Worm (Caenorhabditis elegans): Measurements from ENCODE around the gene clec-125.
A peak's percentile ranks its signal among the peaks of the same experiment; 100 is the strongest.
"Not testable (repeated sequence)": the region's sequence is repeated elsewhere in the genome, so short reads cannot be mapped to it uniquely, and the experiment has no call there.

clec-125 gene

ce11 chrII:3481584-3481983 lies 34.2 kb upstream of the clec-125 start, which contains the start of gene Y49F6B.8:
Gene Y49F6B.8 (minus strand): TSS chrII:3481684.
- TF ChIP-seq F13C5.2 (tag; optimal IDR thresholded peaks at IDR 0.05) (no peak), pes-1 (GFP tag; IDR thresholded peaks at IDR 0.05) (no peak), ceh-36 (tag; optimal IDR thresholded peaks at IDR 0.05) (no peak), hmbx-1 (tag; optimal IDR thresholded peaks at IDR 0.05) (no peak), tbx-11 (GFP tag; IDR thresholded peaks at IDR 0.05) (no peak), B0310.2 (tag; optimal IDR thresholded peaks at IDR 0.05) (no peak), tbx-37 (GFP tag; conservative IDR thresholded peaks at IDR 0.05) (no peak), aly-1 (tag; optimal IDR thresholded peaks at IDR 0.05) (no peak), scrt-1 (GFP tag; IDR thresholded peaks at IDR 0.05) (no peak), hnd-1 (tag; optimal IDR thresholded peaks at IDR 0.05) (no peak), hmg-4 (GFP tag; optimal IDR thresholded peaks at IDR 0.05) (no peak)

DNA sequence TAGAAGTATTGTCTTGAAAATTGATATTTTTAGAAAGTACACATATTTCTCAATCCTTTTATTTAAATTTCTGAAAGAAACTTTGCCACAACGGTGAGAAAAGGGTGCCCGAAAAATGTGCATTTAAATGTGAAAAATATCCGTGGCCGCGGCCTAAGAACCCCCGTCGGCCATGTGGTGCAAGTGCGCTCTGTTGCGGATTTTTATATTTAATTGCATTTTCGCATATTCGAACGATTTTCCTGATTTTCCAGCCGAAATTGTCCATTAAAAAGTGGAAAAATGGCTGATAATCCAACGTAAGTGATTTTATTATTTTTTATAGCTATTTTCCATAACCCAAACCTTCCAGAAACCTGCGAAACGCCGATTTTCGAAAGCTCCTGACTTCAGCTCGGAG lies 33.6 kb upstream of the clec-125 start, which contains the start of gene smu-2:
TSS of gene smu-2 (plus strand) at position 178 of the 400 bp plus-strand sequence.
- TF ChIP-seq tbx-37 (GFP tag; conservative IDR thresholded peaks at IDR 0.05) (peak; percentile 68), ama-1 (optimal IDR thresholded peaks at IDR 0.05) (no peak), scrt-1 (GFP tag; IDR thresholded peaks at IDR 0.05) (no peak), flt-1 (GFP tag; IDR thresholded peaks at IDR 0.05) (0 out of 2 replicates have a peak, but pooled peaks have one; percentile 17), B0310.2 (tag; optimal IDR thresholded peaks at IDR 0.05) (no peak), ceh-13 (GFP tag; optimal IDR thresholded peaks at IDR 0.05) (no peak), F13C5.2 (tag; optimal IDR thresholded peaks at IDR 0.05) (no peak), tbx-11 (GFP tag; IDR thresholded peaks at IDR 0.05) (no peak), tra-4 (tag; optimal IDR thresholded peaks at IDR 0.05) (no peak), ceh-36 (tag; optimal IDR thresholded peaks at IDR 0.05) (no peak), hmbx-1 (tag; optimal IDR thresholded peaks at IDR 0.05) (no peak), hnd-1 (tag; optimal IDR thresholded peaks at IDR 0.05) (no peak), pes-1 (GFP tag; IDR thresholded peaks at IDR 0.05) (peak; percentile 61; the same call in 1 of the 2 replicates), sea-1 (GFP tag; conservative IDR thresholded peaks at IDR 0.05) (0 out of 2 replicates have a peak, but pooled peaks have one; percentile 6), aly-1 (tag; optimal IDR thresholded peaks at IDR 0.05) (no peak), ets-7 (tag; optimal IDR thresholded peaks at IDR 0.05) (no peak), hmg-4 (GFP tag; optimal IDR thresholded peaks at IDR 0.05) (no peak)

ce11 chrII:3490797-3491196 lies 25.0 kb upstream of the clec-125 start, which contains the start of gene fbxb-112:
Gene fbxb-112 (plus strand): TSS chrII:3491097.
- not testable (repeated sequence) for TF ChIP-seq hnd-1 (tag; optimal IDR thresholded peaks at IDR 0.05); pes-1 (GFP tag; IDR thresholded peaks at IDR 0.05); ets-7 (tag; optimal IDR thresholded peaks at IDR 0.05)

- TF ChIP-seq F13C5.2 (tag; optimal IDR thresholded peaks at IDR 0.05): no peak
- TF ChIP-seq sea-1 (GFP tag; conservative IDR thresholded peaks at IDR 0.05): no peak
- no peak for TF ChIP-seq B0310.2 (tag; optimal IDR thresholded peaks at IDR 0.05)
- TF ChIP-seq tbx-37 (GFP tag; conservative IDR thresholded peaks at IDR 0.05): no peak
These were observed 16.4 kb upstream of the clec-125 start, which contains the start of gene Y49F6B.9 for ce11 chrII:3499386-3499785. Gene Y49F6B.9 (minus strand): TSS chrII:3499387.

ce11 chrII:3500373-3500772 lies 15.4 kb upstream of the clec-125 start:
- no peak for TF ChIP-seq tbx-11 (GFP tag; IDR thresholded peaks at IDR 0.05)
- TF ChIP-seq sea-1 (GFP tag; conservative IDR thresholded peaks at IDR 0.05): no peak
- TF ChIP-seq B0310.2 (tag; optimal IDR thresholded peaks at IDR 0.05): no peak
- no peak for TF ChIP-seq pes-1 (GFP tag; IDR thresholded peaks at IDR 0.05)
- no peak for TF ChIP-seq flt-1 (GFP tag; IDR thresholded peaks at IDR 0.05)
- TF ChIP-seq tra-4 (tag; optimal IDR thresholded peaks at IDR 0.05): no peak
- no peak for TF ChIP-seq hmbx-1 (tag; optimal IDR thresholded peaks at IDR 0.05)
- no peak for TF ChIP-seq scrt-1 (GFP tag; IDR thresholded peaks at IDR 0.05)
- TF ChIP-seq F13C5.2 (tag; optimal IDR thresholded peaks at IDR 0.05): no peak
- TF ChIP-seq ceh-13 (GFP tag; optimal IDR thresholded peaks at IDR 0.05): no peak
- no peak for TF ChIP-seq aly-1 (tag; optimal IDR thresholded peaks at IDR 0.05)
- no peak for TF ChIP-seq ets-7 (tag; optimal IDR thresholded peaks at IDR 0.05)
- TF ChIP-seq tbx-37 (GFP tag; conservative IDR thresholded peaks at IDR 0.05): no peak
- no peak for TF ChIP-seq ceh-36 (tag; optimal IDR thresholded peaks at IDR 0.05)
- TF ChIP-seq hmg-4 (GFP tag; optimal IDR thresholded peaks at IDR 0.05): no peak
- TF ChIP-seq ama-1 (optimal IDR thresholded peaks at IDR 0.05): no peak
- TF ChIP-seq hnd-1 (tag; optimal IDR thresholded peaks at IDR 0.05): no peak

DNA sequence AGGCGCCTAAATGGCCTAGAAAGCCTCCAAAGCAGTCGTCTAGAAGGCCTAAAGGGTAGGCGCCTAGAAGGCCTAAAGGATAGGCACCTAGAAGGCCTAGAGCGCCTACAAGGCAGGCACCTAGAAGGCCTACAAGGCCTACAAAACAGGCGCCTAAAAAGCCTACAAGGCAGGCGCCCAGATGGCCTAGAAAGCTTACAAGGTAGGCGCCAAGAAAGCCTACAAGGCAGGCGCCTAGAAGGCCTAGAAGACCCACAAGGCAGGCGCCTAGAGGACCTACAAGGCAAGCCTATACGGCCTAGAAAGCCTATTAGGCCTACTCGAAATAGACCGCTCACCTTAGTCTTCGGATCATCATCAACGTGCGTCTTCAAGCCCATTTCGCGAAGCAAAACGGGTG lies 13.8 kb upstream of the clec-125 start:
- TF ChIP-seq F13C5.2 (tag; optimal IDR thresholded peaks at IDR 0.05) (no peak), pes-1 (GFP tag; IDR thresholded peaks at IDR 0.05) (peak; percentile 40; the same call in 1 of the 2 replicates), ceh-36 (tag; optimal IDR thresholded peaks at IDR 0.05) (no peak), tbx-37 (GFP tag; conservative IDR thresholded peaks at IDR 0.05) (no peak)

- TF ChIP-seq flt-1 (GFP tag; IDR thresholded peaks at IDR 0.05) (no peak), tra-4 (tag; optimal IDR thresholded peaks at IDR 0.05) (no peak), scrt-1 (GFP tag; IDR thresholded peaks at IDR 0.05) (0 out of 2 replicates have a peak, but pooled peaks have one; percentile 42), sea-1 (GFP tag; conservative IDR thresholded peaks at IDR 0.05) (0 out of 2 replicates have a peak, but pooled peaks have one; percentile 55), F13C5.2 (tag; optimal IDR thresholded peaks at IDR 0.05) (peak; percentile 59), hnd-1 (tag; optimal IDR thresholded peaks at IDR 0.05) (no peak), ama-1 (optimal IDR thresholded peaks at IDR 0.05) (no peak), hmbx-1 (tag; optimal IDR thresholded peaks at IDR 0.05) (peak; percentile 17), B0310.2 (tag; optimal IDR thresholded peaks at IDR 0.05) (no peak), ceh-13 (GFP tag; optimal IDR thresholded peaks at IDR 0.05) (no peak), ets-7 (tag; optimal IDR thresholded peaks at IDR 0.05) (peak; percentile 10), tbx-37 (GFP tag; conservative IDR thresholded peaks at IDR 0.05) (peak; percentile 61), pes-1 (GFP tag; IDR thresholded peaks at IDR 0.05) (peak; percentile 79), tbx-11 (GFP tag; IDR thresholded peaks at IDR 0.05) (no peak; the same call in 1 of the 2 replicates), aly-1 (tag; optimal IDR thresholded peaks at IDR 0.05) (no peak), ceh-36 (tag; optimal IDR thresholded peaks at IDR 0.05) (no peak), hmg-4 (GFP tag; optimal IDR thresholded peaks at IDR 0.05) (peak; percentile 36)
These were observed 13.1 kb upstream of the clec-125 start, which contains the start of the genes col-71 and Y49F6B.2 for ce11 chrII:3502520-3503323. Gene col-71 (minus strand): TSS chrII:3502570. Gene Y49F6B.2 (plus strand): TSS chrII:3502968.
